Fruit fly (Drosophila melanogaster) whole organism, embryonic: Measurements from ENCODE around the gene Cnb.

Experiments used
- BEAF-32 ChIP-seq: fragments of 200-800 bp; sonication (Bioruptor generic); optimal IDR thresholded peaks from 3 replicates; lab custom pipeline; 2017; ENCODE audit warnings: missing biosample characterization, missing genetic modification characterization, mild to moderate bottlenecking, moderate library complexity, missing genetic modification reagents
- CG10209 ChIP-seq: fragments of 200-800 bp; sonication (Bioruptor generic); optimal IDR thresholded peaks from 3 replicates; lab custom pipeline; 2017; ENCODE audit warnings: missing biosample characterization, mild to moderate bottlenecking, missing genetic modification characterization, missing genetic modification reagents
- CG10431 ChIP-seq: fragments of 200-800 bp; sonication (Bioruptor generic); optimal IDR thresholded peaks from 3 replicates; lab custom pipeline; 2018; ENCODE audit warnings: missing biosample characterization, mild to moderate bottlenecking, missing genetic modification characterization
- CG10565 ChIP-seq: fragments of 200-800 bp; sonication (Bioruptor generic); optimal IDR thresholded peaks from 3 replicates; lab custom pipeline; 2016; ENCODE audit warnings: missing biosample characterization, mild to moderate bottlenecking, missing genetic modification characterization
- CG12391 ChIP-seq: fragments of 200-800 bp; sonication (Bioruptor generic); optimal IDR thresholded peaks from 3 replicates; lab custom pipeline; 2018; ENCODE audit warnings: missing biosample characterization, mild to moderate bottlenecking, missing genetic modification characterization, moderate library complexity
- CG14860 ChIP-seq: fragments of 200-800 bp; sonication (Bioruptor generic); IDR thresholded peaks from 3 replicates; pipeline ENCODE4 v1.3.6; 2022; ENCODE audit warnings: missing biosample characterization, missing genetic modification characterization; ENCODE audit not compliant: partially characterized antibody
- CG18262 ChIP-seq: fragments of 200-800 bp; optimal IDR thresholded peaks from 3 replicates; lab custom pipeline; 2019; ENCODE audit warnings: missing biosample characterization, mild to moderate bottlenecking, missing genetic modification characterization, moderate library complexity
- CG2116 ChIP-seq: fragments of 200-800 bp; sonication (Bioruptor generic); optimal IDR thresholded peaks from 3 replicates; lab custom pipeline; 2018; ENCODE audit warnings: missing biosample characterization, mild to moderate bottlenecking, missing genetic modification characterization
- CG2712 ChIP-seq: fragments of 200-800 bp; optimal IDR thresholded peaks from 3 replicates; lab custom pipeline; 2019; ENCODE audit warnings: missing biosample characterization, mild to moderate bottlenecking, missing genetic modification characterization, moderate library complexity
- CG34224 ChIP-seq: fragments of 200-800 bp; sonication (Bioruptor generic); IDR thresholded peaks from 3 replicates; pipeline ENCODE4 v1.3.6; 2022; ENCODE audit warnings: missing biosample characterization, missing genetic modification characterization; ENCODE audit not compliant: partially characterized antibody
- CG34376 ChIP-seq: fragments of 200-800 bp; sonication (Bioruptor generic); optimal IDR thresholded peaks from 2 replicates; lab custom pipeline; 2018; ENCODE audit warnings: missing biosample characterization, mild to moderate bottlenecking, missing genetic modification characterization
- CG34422 ChIP-seq: fragments of 200-800 bp; sonication (Bioruptor generic); IDR thresholded peaks from 3 replicates; pipeline ENCODE4 v1.3.6; 2022; ENCODE audit warnings: missing biosample characterization, missing genetic modification characterization
- CG6175 ChIP-seq: fragments of 200-800 bp; sonication (Bioruptor generic); IDR thresholded peaks from 3 replicates; pipeline ENCODE4 v1.3.6; 2022; ENCODE audit warnings: missing biosample characterization, missing genetic modification characterization
- CG8281 ChIP-seq: fragments of 200-800 bp; sonication (Bioruptor generic); optimal IDR thresholded peaks from 2 replicates; lab custom pipeline; 2018; ENCODE audit warnings: missing biosample characterization, mild to moderate bottlenecking, missing genetic modification characterization, moderate library complexity
- CG9437 ChIP-seq: fragments of 200-800 bp; sonication (Bioruptor generic); optimal IDR thresholded peaks from 2 replicates; lab custom pipeline; 2018; ENCODE audit warnings: missing biosample characterization, mild to moderate bottlenecking, missing genetic modification characterization
- CrebB ChIP-seq: fragments of 200-800 bp; sonication (Bioruptor generic); optimal IDR thresholded peaks from 3 replicates; lab custom pipeline; 2018; ENCODE audit warnings: missing biosample characterization, mild to moderate bottlenecking, missing genetic modification characterization
- D ChIP-seq, 2 experiments: fragments of 200-800 bp in 1 of 2; fragments of >200 bp in 1 of 2; sonication (Bioruptor generic) in 1 of 2; optimal IDR thresholded peaks; 2 replicates in 1 of 2; 3 replicates in 1 of 2; lab custom pipeline; 2017; ENCODE audit warnings: mild to moderate bottlenecking in 1 of 2, missing biosample characterization in 1 of 2, missing genetic modification characterization in 1 of 2, missing genetic modification reagents in 1 of 2
- Dad ChIP-seq: fragments of 200-800 bp; sonication (Bioruptor generic); optimal IDR thresholded peaks from 3 replicates; lab custom pipeline; 2016; ENCODE audit warnings: missing biosample characterization, missing genetic modification characterization
- Elba2 ChIP-seq: fragments of 200-800 bp; sonication (Bioruptor generic); optimal IDR thresholded peaks from 3 replicates; lab custom pipeline; 2016; ENCODE audit warnings: missing biosample characterization, missing genetic modification characterization
- Lhr ChIP-seq: fragments of 200-800 bp; sonication (Bioruptor generic); optimal IDR thresholded peaks from 3 replicates; lab custom pipeline; 2017; ENCODE audit warnings: mild to moderate bottlenecking, missing biosample characterization, missing genetic modification reagents, missing genetic modification characterization
- MESR4 ChIP-seq: fragments of 200-800 bp; sonication (Bioruptor generic); optimal IDR thresholded peaks from 2 replicates; lab custom pipeline; 2018; ENCODE audit warnings: missing biosample characterization, mild to moderate bottlenecking, missing genetic modification characterization, moderate library complexity
- Nf-YA ChIP-seq: fragments of 200-800 bp; sonication (Bioruptor generic); IDR thresholded peaks from 2 replicates; pipeline ENCODE4 v1.3.6; 2022; ENCODE audit warnings: missing biosample characterization, missing genetic modification characterization
- Scr ChIP-seq: fragments of 200-800 bp; sonication (Bioruptor generic); IDR thresholded peaks from 2 replicates; pipeline ENCODE4 v1.3.6; 2022; ENCODE audit warnings: missing biosample characterization, missing genetic modification characterization; ENCODE audit not compliant: partially characterized antibody
- Ssrp ChIP-seq: fragments of 200-800 bp; sonication (Bioruptor generic); optimal IDR thresholded peaks from 2 replicates; lab custom pipeline; 2018; ENCODE audit warnings: missing biosample characterization, mild to moderate bottlenecking, missing genetic modification characterization, moderate library complexity
- Stat92E ChIP-seq, 3 experiments: fragments of >200 bp in 2 of 3; fragments of 200-800 bp in 1 of 3; sonication (Bioruptor generic) in 1 of 3; optimal IDR thresholded peaks; 2 replicates each; lab custom pipeline; 2017 to 2019; ENCODE audit warnings: missing biosample characterization in 3 of 3, missing genetic modification characterization in 3 of 3, mild to moderate bottlenecking in 1 of 3, moderate library complexity in 1 of 3
- Usf ChIP-seq: fragments of 200-800 bp; sonication (Bioruptor generic); optimal IDR thresholded peaks from 2 replicates; lab custom pipeline; 2017; ENCODE audit warnings: missing genotype, missing biosample characterization, missing genetic modification characterization
- aop ChIP-seq: fragments of 200-800 bp; sonication (Bioruptor generic); IDR thresholded peaks from 2 replicates; pipeline ENCODE4 v1.3.6; 2022; ENCODE audit warnings: missing biosample characterization, missing genetic modification characterization
- ase ChIP-seq: fragments of 200-800 bp; sonication (Bioruptor generic); IDR thresholded peaks from 3 replicates; pipeline ENCODE4 v1.3.6; 2022; ENCODE audit warnings: missing biosample characterization, missing genetic modification characterization
- ato ChIP-seq: fragments of 200-800 bp; sonication (Bioruptor generic); IDR thresholded peaks from 2 replicates; pipeline ENCODE4 v1.3.6; 2022; ENCODE audit warnings: missing biosample characterization, missing genetic modification characterization; ENCODE audit not compliant: partially characterized antibody
- az2 ChIP-seq: fragments of 200-800 bp; sonication (Bioruptor generic); optimal IDR thresholded peaks from 3 replicates; lab custom pipeline; 2016; ENCODE audit warnings: missing biosample characterization, missing genetic modification characterization
- bcd ChIP-seq: fragments of 200-800 bp; sonication (Bioruptor generic); optimal IDR thresholded peaks from 2 replicates; lab custom pipeline; 2017; ENCODE audit warnings: missing biosample characterization, mild to moderate bottlenecking, missing genetic modification characterization
- cg ChIP-seq: fragments of 200-800 bp; sonication (Bioruptor generic); optimal IDR thresholded peaks from 3 replicates; lab custom pipeline; 2019; ENCODE audit warnings: missing biosample characterization, mild to moderate bottlenecking, missing genetic modification characterization, moderate library complexity
- chm ChIP-seq: fragments of 200-800 bp; sonication (Bioruptor generic); IDR thresholded peaks from 2 replicates; pipeline ENCODE4 v1.3.6; 2022; ENCODE audit warnings: missing biosample characterization, missing genetic modification characterization
- crp ChIP-seq, 2 experiments: fragments of 200-800 bp; sonication (Bioruptor generic); optimal IDR thresholded peaks; 2 replicates in 1 of 2; 3 replicates in 1 of 2; lab custom pipeline; 2017; ENCODE audit warnings: missing biosample characterization in 2 of 2, missing genetic modification characterization in 2 of 2, mild to moderate bottlenecking in 1 of 2, moderate library complexity in 1 of 2
- dysf ChIP-seq: fragments of 200-800 bp; sonication (Bioruptor generic); IDR thresholded peaks from 3 replicates; pipeline ENCODE4 v1.3.6; 2022; ENCODE audit warnings: missing biosample characterization, missing genetic modification characterization
- hkb ChIP-seq, 2 experiments: fragments of 200-800 bp in 1 of 2; fragments of >200 bp in 1 of 2; sonication (Bioruptor generic) in 1 of 2; IDR thresholded peaks in 1 of 2; optimal IDR thresholded peaks in 1 of 2; 2 replicates each; pipeline versions ENCODE4 v1.3.6 to Lab custom; 2017 to 2022; ENCODE audit warnings: missing biosample characterization in 1 of 2, missing genetic modification characterization in 1 of 2
- lbe ChIP-seq: fragments of 200-800 bp; sonication (Bioruptor generic); optimal IDR thresholded peaks from 2 replicates; lab custom pipeline; 2016; ENCODE audit warnings: missing biosample characterization, mild to moderate bottlenecking, missing genetic modification characterization
- oc ChIP-seq: fragments of 200-800 bp; sonication (Bioruptor generic); optimal IDR thresholded peaks from 2 replicates; lab custom pipeline; 2018; ENCODE audit warnings: missing biosample characterization, mild to moderate bottlenecking, missing genetic modification characterization, moderate library complexity
- onecut ChIP-seq: fragments of 200-800 bp; sonication (Bioruptor generic); IDR thresholded peaks from 2 replicates; pipeline ENCODE4 v1.3.6; 2022; ENCODE audit warnings: missing biosample characterization, missing genetic modification characterization
- otp ChIP-seq: fragments of 200-800 bp; sonication (Bioruptor generic); IDR thresholded peaks from 3 replicates; pipeline ENCODE4, ENCODE4 v1.3.6; 2022; ENCODE audit warnings: missing biosample characterization, missing genetic modification characterization
- pb ChIP-seq: fragments of 200-800 bp; sonication (Bioruptor generic); optimal IDR thresholded peaks from 3 replicates; lab custom pipeline; 2016; ENCODE audit warnings: missing biosample characterization, missing genetic modification characterization
- peb ChIP-seq: fragments of 200-800 bp; sonication (Bioruptor generic); IDR thresholded peaks from 2 replicates; pipeline ENCODE4 v1.3.6; 2022; ENCODE audit warnings: missing biosample characterization, missing genetic modification characterization
- pita ChIP-seq: fragments of 200-800 bp; sonication (Bioruptor generic); optimal IDR thresholded peaks from 2 replicates; lab custom pipeline; 2017; ENCODE audit warnings: missing biosample characterization, mild to moderate bottlenecking, missing genetic modification characterization
- row ChIP-seq: fragments of 200-800 bp; sonication (Bioruptor generic); IDR thresholded peaks from 3 replicates; pipeline ENCODE4 v1.3.6; 2022; ENCODE audit warnings: missing biosample characterization, missing genetic modification characterization
- sens ChIP-seq: fragments of 200-800 bp; sonication (Bioruptor generic); peaks from one replicate; lab custom pipeline; 2016; ENCODE audit warnings: missing biosample characterization, missing genetic modification characterization
- sna ChIP-seq: fragments of 200-800 bp; sonication (Bioruptor generic); IDR thresholded peaks from 2 replicates; pipeline ENCODE4 v1.3.6; 2022; ENCODE audit warnings: missing biosample characterization, missing genetic modification characterization; ENCODE audit not compliant: partially characterized antibody
- tll ChIP-seq, 2 experiments: fragments of 200-800 bp in 1 of 2; fragments of >200 bp in 1 of 2; sonication (Bioruptor generic) in 1 of 2; optimal IDR thresholded peaks; 2 replicates each; lab custom pipeline; 2017 to 2019; ENCODE audit warnings: missing biosample characterization in 2 of 2, missing genetic modification characterization in 2 of 2, mild to moderate bottlenecking in 1 of 2, moderate library complexity in 1 of 2
- zen ChIP-seq: fragments of 200-800 bp; sonication (Bioruptor generic); optimal IDR thresholded peaks from 3 replicates; lab custom pipeline; 2018; ENCODE audit warnings: missing biosample characterization, mild to moderate bottlenecking, missing genetic modification characterization, moderate library complexity

The Cnb gene

dm6 chr3L:1964099-1964498 lies 16.7 kb downstream of the Cnb start, which contains the start of gene mv:
mv (minus strand) TSS chr3L:1964178.
- TF ChIP-seq chm (GFP tag; lab: Robert Waterston, UW) (no peak), Dad (GFP tag; lab: Kevin White, UChicago) (no peak), ato (GFP tag; lab: Robert Waterston, UW) (no peak), Ssrp (tag; lab: Kevin White, UChicago) (no peak), CG2712 (tag; lab: Kevin White, UChicago) (peak; percentile 31), sens (GFP tag; lab: Kevin White, UChicago) (peak; percentile 48), Nf-YA (no peak), CG34224 (GFP tag; lab: Robert Waterston, UW) (peak; percentile 55), ase (no peak), sna (0 out of 2 replicates have a peak, but pooled peaks have one; percentile 50), peb (GFP tag; lab: Robert Waterston, UW) (no peak), D (optimal IDR thresholded peaks at IDR 0.05; lab: Kevin White, UChicago) (no peak), D (GFP tag; optimal IDR thresholded peaks at IDR 0.05; lab: Kevin White, UChicago) (no peak), row (GFP tag; lab: Robert Waterston, UW) (peak; percentile 11; the same call in 1 of the 3 replicates), az2 (GFP tag; lab: Kevin White, UChicago) (no peak), CrebB (no peak), MESR4 (peak; percentile 16), CG8281 (tag; lab: Kevin White, UChicago) (no peak), CG10209 (GFP tag; lab: Kevin White, UChicago) (no peak), CG12391 (tag; lab: Kevin White, UChicago) (no peak), CG9437 (GFP tag; lab: Kevin White, UChicago) (no peak), bcd (GFP tag; lab: Kevin White, UChicago) (no peak), Lhr (GFP tag; lab: Kevin White, UChicago) (no peak), CG6175 (GFP tag; lab: Robert Waterston, UW) (no peak), tll (GFP tag; optimal IDR thresholded peaks at IDR 0.05; lab: Kevin White, UChicago) (peak in 1 of 2 experiments; percentile 35), CG34422 (no peak; the same call in 2 of the 3 replicates), hkb (optimal IDR thresholded peaks at IDR 0.05; lab: Kevin White, UChicago) (peak; percentile 6), hkb (GFP tag; IDR thresholded peaks at IDR 0.05; lab: Robert Waterston, UW) (no peak), BEAF-32 (GFP tag; lab: Kevin White, UChicago) (peak; percentile 27), onecut (GFP tag; lab: Robert Waterston, UW) (0 out of 2 replicates have a peak, but pooled peaks have one; percentile 20), Elba2 (GFP tag; lab: Kevin White, UChicago) (no peak), cg (no peak), Scr (GFP tag; lab: Robert Waterston, UW) (peak; percentile 40), lbe (GFP tag; lab: Kevin White, UChicago) (peak; percentile 49), CG2116 (GFP tag; lab: Kevin White, UChicago) (peak; percentile 62), pb (no peak), Usf (GFP tag; lab: Kevin White, UChicago) (no peak), zen (tag; lab: Kevin White, UChicago) (no peak), CG34376 (GFP tag; lab: Kevin White, UChicago) (no peak), Stat92E (GFP tag; optimal IDR thresholded peaks at IDR 0.05; lab: Kevin White, UChicago) (peak in 1 of 3 experiments; percentile 61), CG18262 (tag; lab: Kevin White, UChicago) (peak; percentile 13), crp (GFP tag; optimal IDR thresholded peaks at IDR 0.05; lab: Kevin White, UChicago) (peak; percentile 79 to 98), aop (GFP tag; lab: Robert Waterston, UW) (no peak), dysf (GFP tag; lab: Robert Waterston, UW) (no peak), CG10431 (GFP tag; lab: Kevin White, UChicago) (no peak), oc (tag; lab: Kevin White, UChicago) (no peak), otp (no peak), CG10565 (no peak), pita (GFP tag; lab: Kevin White, UChicago) (no peak), CG14860 (GFP tag; lab: Robert Waterston, UW) (no peak)
